Worm (Caenorhabditis elegans) whole organism, late embryonic: ENCODE measurements around the gene npr-33.

Experiments
- Y22D7AL.16 ChIP-seq: sonication (generic microtip); optimal IDR thresholded peaks from 2 replicates; lab custom pipeline; 2016; ENCODE audit warnings: missing genetic modification characterization, missing compliant biosample characterization
- ceh-2 ChIP-seq: sonication (generic microtip); optimal IDR thresholded peaks from 2 replicates; lab custom pipeline; 2016; ENCODE audit warnings: missing genotype, missing genetic modification characterization, missing compliant biosample characterization
- ceh-30 ChIP-seq: fragments of 150-350 bp; optimal IDR thresholded peaks from 2 replicates; lab custom pipeline; 2014; ENCODE audit warnings: missing biosample characterization, missing genetic modification characterization
- ceh-9 ChIP-seq: sonication (generic microtip); optimal IDR thresholded peaks from 2 replicates; lab custom pipeline; 2016; ENCODE audit warnings: mild to moderate bottlenecking, missing genetic modification characterization, inconsistent platforms, missing compliant biosample characterization
- elt-2 ChIP-seq: sonication (generic microtip); optimal IDR thresholded peaks from 2 replicates; lab custom pipeline; 2016; ENCODE audit warnings: missing genetic modification reagents, missing genetic modification characterization, missing compliant biosample characterization
- fkh-6 ChIP-seq: sonication (generic microtip); optimal IDR thresholded peaks from 2 replicates; lab custom pipeline; 2016; ENCODE audit warnings: missing genetic modification characterization, missing compliant biosample characterization
- hlh-30 ChIP-seq: sonication (generic microtip); optimal IDR thresholded peaks from 2 replicates; lab custom pipeline; 2017; ENCODE audit warnings: antibody characterized with exemption, missing genetic modification characterization, missing compliant biosample characterization; ENCODE audit not compliant: insufficient read depth
- lim-6 ChIP-seq: sonication (generic microtip); optimal IDR thresholded peaks from 2 replicates; lab custom pipeline; 2016; ENCODE audit warnings: missing genetic modification characterization, missing compliant biosample characterization
- lin-11 ChIP-seq: fragments of 200-800 bp; sonication (Bioruptor generic); optimal IDR thresholded peaks from 2 replicates; lab custom pipeline; 2018; ENCODE audit warnings: mild to moderate bottlenecking, missing genetic modification characterization, missing compliant biosample characterization
- nfya-1 ChIP-seq: sonication (generic microtip); optimal IDR thresholded peaks from 2 replicates; lab custom pipeline; 2017; ENCODE audit warnings: missing genetic modification characterization, mild to moderate bottlenecking, missing compliant biosample characterization, antibody characterized with exemption, moderate library complexity
- nhr-11 ChIP-seq: fragments of 150-350 bp; optimal IDR thresholded peaks from 2 replicates; lab custom pipeline; 2014; ENCODE audit warnings: missing biosample characterization, missing genetic modification characterization
- pat-9 ChIP-seq: fragments of 200-800 bp; sonication (Bioruptor generic); optimal IDR thresholded peaks from 2 replicates; lab custom pipeline; 2018; ENCODE audit warnings: mild to moderate bottlenecking, missing genetic modification characterization, moderate library complexity, missing compliant biosample characterization
- pha-4 ChIP-seq: fragments of 150-350 bp; optimal IDR thresholded peaks from 2 replicates; lab custom pipeline; 2018; ENCODE audit warnings: missing biosample characterization, missing genetic modification reagents, missing genetic modification characterization
- ref-2 ChIP-seq: sonication (generic microtip); optimal IDR thresholded peaks from 2 replicates; lab custom pipeline; 2016; ENCODE audit warnings: missing genetic modification characterization, missing compliant biosample characterization

ce11 chrX:15915774-15916173, 5.3 kb downstream of the npr-33 start:
- TF ChIP-seq hlh-30 (tag; lab: Kevin White, UChicago) = no peak
- no peak for TF ChIP-seq nhr-11
- no peak for TF ChIP-seq ceh-30 (tag; lab: Kevin White, UChicago)
- no peak for TF ChIP-seq lin-11 (tag; lab: Kevin White, UChicago)
- TF ChIP-seq pha-4 (tag; lab: Kevin White, UChicago) = no peak
- TF ChIP-seq elt-2 = no peak
- TF ChIP-seq ceh-2 = no peak
- no peak for TF ChIP-seq fkh-6 (tag; lab: Kevin White, UChicago)
- no peak for TF ChIP-seq ref-2 (tag; lab: Kevin White, UChicago)
- TF ChIP-seq nfya-1 (tag; lab: Kevin White, UChicago) = no peak
- TF ChIP-seq Y22D7AL.16 = no peak
- no peak for TF ChIP-seq ceh-9 (tag; lab: Kevin White, UChicago)
- TF ChIP-seq pat-9 (tag; lab: Kevin White, UChicago) = no peak
- no peak for TF ChIP-seq lim-6 (tag; lab: Kevin White, UChicago)
